Fruit fly (Drosophila melanogaster): Measurements from ENCODE around the gene lcs.
A peak's percentile ranks its signal among the peaks of the same experiment; 100 is the strongest.

Gene lcs

dm6 chrX:21366311-21366990, 30.7 kb downstream of the lcs start (continued):
- TF ChIP-seq CG6272 (GFP tag; IDR thresholded peaks at IDR 0.05) = peak; percentile 73
- TF ChIP-seq chinmo (GFP tag; IDR thresholded peaks at IDR 0.05; ENCODE audit: partially characterized antibody) = 0 out of 4 replicates have a peak, but pooled peaks have one; percentile 64
- peak; percentile 92 for TF ChIP-seq Ssrp (tag; optimal IDR thresholded peaks at IDR 0.05)
- peak; percentile 70 for TF ChIP-seq Usf (GFP tag; optimal IDR thresholded peaks at IDR 0.05)
- TF ChIP-seq tna (GFP tag; IDR thresholded peaks at IDR 0.05; ENCODE audit: partially characterized antibody) = no peak
- peak; percentile 70 for TF ChIP-seq slou (GFP tag; optimal IDR thresholded peaks at IDR 0.05)
- no peak for TF ChIP-seq CG9876 (GFP tag; optimal IDR thresholded peaks at IDR 0.05)
- TF ChIP-seq CG14441 (GFP tag; IDR thresholded peaks at IDR 0.05) = peak; percentile 82
- peak; percentile 63 for TF ChIP-seq pnt (GFP tag; optimal IDR thresholded peaks at IDR 0.05)
- peak; percentile 76; the same call in 2 of the 3 replicates for TF ChIP-seq H15 (GFP tag; IDR thresholded peaks at IDR 0.05)
- TF ChIP-seq CG8924 (tag; optimal IDR thresholded peaks at IDR 0.05) = peak; percentile 96
- 0 out of 2 replicates have a peak, but pooled peaks have one; percentile 13 for TF ChIP-seq sens-2 (GFP tag; IDR thresholded peaks at IDR 0.05)
- TF ChIP-seq CG18764 (GFP tag; optimal IDR thresholded peaks at IDR 0.05) = peak; percentile 71
- peak; percentile 96 for TF ChIP-seq dmrt99B (tag; optimal IDR thresholded peaks at IDR 0.05)
- TF ChIP-seq gcm (GFP tag; optimal IDR thresholded peaks at IDR 0.05) = peak; percentile 90
- no peak for TF ChIP-seq CG6175 (GFP tag; IDR thresholded peaks at IDR 0.05)
- TF ChIP-seq CG3281 (GFP tag; optimal IDR thresholded peaks at IDR 0.05) = peak; percentile 95
- TF ChIP-seq Sox102F (GFP tag; optimal IDR thresholded peaks at IDR 0.05) = peak; percentile 94
- peak; percentile 87 for TF ChIP-seq ranshi (GFP tag; IDR thresholded peaks at IDR 0.05)
- TF ChIP-seq ro (GFP tag; IDR thresholded peaks at IDR 0.05) = no peak; the same call in 1 of the 2 replicates
- peak; percentile 92 for TF ChIP-seq CG8388 (GFP tag; optimal IDR thresholded peaks at IDR 0.05)
- peak; percentile 86 for TF ChIP-seq CrebB (tag; optimal IDR thresholded peaks at IDR 0.05)
- TF ChIP-seq ATbp (GFP tag; optimal IDR thresholded peaks at IDR 0.05) = peak; percentile 92
- peak; percentile 88 for TF ChIP-seq CG11695 (GFP tag; IDR thresholded peaks at IDR 0.05)
- TF ChIP-seq zen (tag; optimal IDR thresholded peaks at IDR 0.05) = peak; percentile 74
- peak; percentile 84 for TF ChIP-seq twi (tag; optimal IDR thresholded peaks at IDR 0.05)
- TF ChIP-seq CG17829 (tag; optimal IDR thresholded peaks at IDR 0.05) = peak; percentile 89
- TF ChIP-seq CG2889 (GFP tag; IDR thresholded peaks at IDR 0.05) = peak; percentile 76
- peak; percentile 89 for TF ChIP-seq Dbx (GFP tag; IDR thresholded peaks at IDR 0.05)
- peak; percentile 89 for TF ChIP-seq tin (GFP tag; optimal IDR thresholded peaks at IDR 0.05)
- TF ChIP-seq lola (GFP tag; optimal IDR thresholded peaks at IDR 0.05) = peak in 1 of 3 experiments; percentile 88
- TF ChIP-seq CG15696 (tag; optimal IDR thresholded peaks at IDR 0.05) = peak; percentile 83
- TF ChIP-seq CG31365 (tag; optimal IDR thresholded peaks at IDR 0.05) = peak; percentile 37
- peak; percentile 93 for TF ChIP-seq Hand (GFP tag; optimal IDR thresholded peaks at IDR 0.05)
- TF ChIP-seq tx (GFP tag; optimal IDR thresholded peaks at IDR 0.05) = no peak
- TF ChIP-seq corto (GFP tag; optimal IDR thresholded peaks at IDR 0.05) = peak; percentile 73
- TF ChIP-seq CG7987 (GFP tag; optimal IDR thresholded peaks at IDR 0.05) = peak; percentile 55
- peak; percentile 35 for TF ChIP-seq maf-S (GFP tag; optimal IDR thresholded peaks at IDR 0.05)
- TF ChIP-seq Fer2 (tag; optimal IDR thresholded peaks at IDR 0.05) = peak; percentile 91
- TF ChIP-seq CG10267 (tag; optimal IDR thresholded peaks at IDR 0.05) = peak; percentile 86
- peak; percentile 81 for TF ChIP-seq zfh1 (GFP tag; IDR thresholded peaks at IDR 0.05)
- no peak for TF ChIP-seq Lpt (GFP tag; optimal IDR thresholded peaks at IDR 0.05)
- no peak for TF ChIP-seq sima (GFP tag; optimal IDR thresholded peaks at IDR 0.05)
- TF ChIP-seq bsh (GFP tag; optimal IDR thresholded peaks at IDR 0.05) = peak; percentile 48 to 90
- TF ChIP-seq CoRest (tag; optimal IDR thresholded peaks at IDR 0.05) = peak; percentile 96
- peak; percentile 85 for TF ChIP-seq sob (GFP tag; IDR thresholded peaks at IDR 0.05)
- peak; percentile 93 for TF ChIP-seq CG10209 (GFP tag; optimal IDR thresholded peaks at IDR 0.05)
- peak; percentile 79 for TF ChIP-seq ssp (GFP tag; IDR thresholded peaks at IDR 0.05)
- TF ChIP-seq vfl (GFP tag; optimal IDR thresholded peaks at IDR 0.05) = peak; percentile 34
